Fruit fly (Drosophila melanogaster) whole organism, embryonic: Measurements from ENCODE around the gene ATPsynG.

Experiments
- Atf-2 ChIP-seq: fragments of 200-800 bp; sonication (Bioruptor generic); optimal IDR thresholded peaks from 2 replicates; lab custom pipeline; 2016; ENCODE audit warnings: missing biosample characterization, missing genetic modification characterization
- Atf3 ChIP-seq: fragments of 200-800 bp; sonication (Bioruptor generic); optimal IDR thresholded peaks from 3 replicates; lab custom pipeline; 2016; ENCODE audit warnings: missing biosample characterization, missing genetic modification characterization
- B-H1 ChIP-seq: fragments of 200-800 bp; sonication (Bioruptor generic); IDR thresholded peaks from 3 replicates; pipeline ENCODE4 v1.3.6; 2022; ENCODE audit warnings: missing biosample characterization, missing genetic modification characterization
- BtbVII ChIP-seq: fragments of 200-800 bp; sonication (Bioruptor generic); optimal IDR thresholded peaks from 3 replicates; lab custom pipeline; 2017; ENCODE audit warnings: missing biosample characterization, mild to moderate bottlenecking, missing genetic modification characterization
- CG11247 ChIP-seq: fragments of 200-800 bp; sonication (Bioruptor generic); IDR thresholded peaks from 2 replicates; pipeline ENCODE4 v1.3.6; 2022; ENCODE audit warnings: missing biosample characterization, missing genetic modification characterization
- CG12071 ChIP-seq: fragments of 200-800 bp; sonication (Bioruptor generic); optimal IDR thresholded peaks from 3 replicates; lab custom pipeline; 2018; ENCODE audit warnings: missing biosample characterization, mild to moderate bottlenecking, missing genetic modification characterization
- CG12155 ChIP-seq: fragments of 200-800 bp; sonication (Bioruptor generic); optimal IDR thresholded peaks from 3 replicates; lab custom pipeline; 2016; ENCODE audit warnings: missing biosample characterization, missing genetic modification characterization
- CG12769 ChIP-seq: fragments of 200-800 bp; sonication (Bioruptor generic); optimal IDR thresholded peaks from 2 replicates; lab custom pipeline; 2019; ENCODE audit warnings: missing biosample characterization, mild to moderate bottlenecking, missing genetic modification characterization, moderate library complexity
- CG13287 ChIP-seq: fragments of 200-800 bp; sonication (Bioruptor generic); IDR thresholded peaks from 2 replicates; pipeline ENCODE4 v1.3.6; 2022; ENCODE audit warnings: missing biosample characterization, missing genetic modification characterization; ENCODE audit not compliant: partially characterized antibody
- CG15479 ChIP-seq: fragments of 200-800 bp; sonication (Bioruptor generic); optimal IDR thresholded peaks from 3 replicates; lab custom pipeline; 2019; ENCODE audit warnings: missing biosample characterization, mild to moderate bottlenecking, missing genetic modification characterization, moderate library complexity
- CG16779 ChIP-seq: fragments of 200-800 bp; sonication (Bioruptor generic); IDR thresholded peaks from 2 replicates; pipeline ENCODE4 v1.3.6; 2022; ENCODE audit warnings: missing biosample characterization, missing genetic modification characterization
- CG18476 ChIP-seq: fragments of 200-800 bp; sonication (Bioruptor generic); optimal IDR thresholded peaks from 2 replicates; lab custom pipeline; 2016; ENCODE audit warnings: missing biosample characterization, mild to moderate bottlenecking, missing genetic modification characterization
- CG32532 ChIP-seq: fragments of 200-800 bp; sonication (Bioruptor generic); IDR thresholded peaks from 2 replicates; pipeline ENCODE4 v1.3.6; 2022; ENCODE audit warnings: missing biosample characterization, missing genetic modification characterization
- CG3995 ChIP-seq: fragments of 200-800 bp; sonication (Bioruptor generic); optimal IDR thresholded peaks from 3 replicates; lab custom pipeline; 2016; ENCODE audit warnings: missing biosample characterization, missing genetic modification characterization
- CG4282 ChIP-seq: fragments of 200-800 bp; sonication (Bioruptor generic); optimal IDR thresholded peaks from 2 replicates; lab custom pipeline; 2016; ENCODE audit warnings: missing biosample characterization, missing genetic modification characterization
- CG4424 ChIP-seq: fragments of 200-800 bp; sonication (Bioruptor generic); optimal IDR thresholded peaks from 3 replicates; lab custom pipeline; 2016; ENCODE audit warnings: missing biosample characterization, missing genetic modification characterization
- CG4854 ChIP-seq: fragments of 200-800 bp; sonication (Bioruptor generic); optimal IDR thresholded peaks from 2 replicates; lab custom pipeline; 2016; ENCODE audit warnings: missing biosample characterization, missing genetic modification characterization, inconsistent platforms
- CG5245 ChIP-seq: fragments of 200-800 bp; sonication (Bioruptor generic); optimal IDR thresholded peaks from 3 replicates; lab custom pipeline; 2016; ENCODE audit warnings: missing biosample characterization, missing genetic modification characterization
- CG6654 ChIP-seq: fragments of 200-800 bp; sonication (Bioruptor generic); optimal IDR thresholded peaks from 2 replicates; lab custom pipeline; 2017; ENCODE audit warnings: missing biosample characterization, mild to moderate bottlenecking, missing genetic modification characterization
- CG7745 ChIP-seq: fragments of 200-800 bp; sonication (Bioruptor generic); optimal IDR thresholded peaks from 2 replicates; lab custom pipeline; 2018; ENCODE audit warnings: missing biosample characterization, mild to moderate bottlenecking, missing genetic modification characterization, moderate library complexity
- CG8089 ChIP-seq: fragments of 200-800 bp; sonication (Bioruptor generic); optimal IDR thresholded peaks from 3 replicates; lab custom pipeline; 2016; ENCODE audit warnings: missing biosample characterization, missing genetic modification characterization
- CG8388 ChIP-seq: fragments of 200-800 bp; sonication (Bioruptor generic); optimal IDR thresholded peaks from 2 replicates; lab custom pipeline; 2019; ENCODE audit warnings: missing biosample characterization, mild to moderate bottlenecking, missing genetic modification characterization, moderate library complexity
- CG9727 ChIP-seq: fragments of 200-800 bp; sonication (Bioruptor generic); optimal IDR thresholded peaks from 3 replicates; lab custom pipeline; 2017; ENCODE audit warnings: missing biosample characterization, mild to moderate bottlenecking, missing genetic modification characterization
- CHES-1-like ChIP-seq: fragments of 200-800 bp; sonication (Bioruptor generic); optimal IDR thresholded peaks from 2 replicates; lab custom pipeline; 2016; ENCODE audit warnings: missing biosample characterization, missing genetic modification characterization
- D19A ChIP-seq: fragments of 200-800 bp; optimal IDR thresholded peaks from 3 replicates; lab custom pipeline; 2019; ENCODE audit warnings: missing biosample characterization, mild to moderate bottlenecking, missing genetic modification characterization, moderate library complexity
- Dll ChIP-seq: fragments of 200-800 bp; sonication (Bioruptor generic); IDR thresholded peaks from 4 replicates; pipeline ENCODE4 v1.3.6; 2022; ENCODE audit warnings: missing biosample characterization, missing genetic modification characterization; ENCODE audit not compliant: partially characterized antibody
- E2f1 ChIP-seq: fragments of 200-800 bp; sonication (Bioruptor generic); IDR thresholded peaks from 2 replicates; pipeline ENCODE4 v1.3.6; 2022; ENCODE audit warnings: missing biosample characterization, missing genetic modification characterization
- E2f2 ChIP-seq: fragments of 200-800 bp; sonication (Bioruptor generic); IDR thresholded peaks from 2 replicates; pipeline ENCODE4 v1.3.6; 2022; ENCODE audit warnings: missing biosample characterization, missing genetic modification characterization
- MBD-R2 ChIP-seq: fragments of 200-800 bp; sonication (Bioruptor generic); IDR thresholded peaks from 2 replicates; pipeline ENCODE4 v1.3.6; 2022; ENCODE audit warnings: missing biosample characterization, missing genetic modification characterization
- MESR4 ChIP-seq: fragments of 200-800 bp; sonication (Bioruptor generic); optimal IDR thresholded peaks from 2 replicates; lab custom pipeline; 2018; ENCODE audit warnings: missing biosample characterization, mild to moderate bottlenecking, missing genetic modification characterization, moderate library complexity
- NC2α ChIP-seq: fragments of 200-800 bp; sonication (Bioruptor generic); optimal IDR thresholded peaks from 2 replicates; lab custom pipeline; 2016; ENCODE audit warnings: missing biosample characterization, missing genetic modification characterization
- NC2β ChIP-seq: fragments of 200-800 bp; sonication (Bioruptor generic); optimal IDR thresholded peaks from 2 replicates; lab custom pipeline; 2016; ENCODE audit warnings: missing biosample characterization, missing genetic modification characterization
- Oaz ChIP-seq: fragments of 200-800 bp; sonication (Bioruptor generic); IDR thresholded peaks from 2 replicates; pipeline ENCODE4 v1.3.6; 2022; ENCODE audit warnings: missing biosample characterization, missing genetic modification characterization
- Pdp1 ChIP-seq, 2 experiments: fragments of 200-800 bp; sonication (Bioruptor generic); optimal IDR thresholded peaks; 3 replicates each; lab custom pipeline; 2016; ENCODE audit warnings: missing biosample characterization in 2 of 2, missing genetic modification characterization in 2 of 2, mild to moderate bottlenecking in 1 of 2, moderate library complexity in 1 of 2
- Poxn ChIP-seq: fragments of 200-800 bp; sonication (Bioruptor generic); IDR thresholded peaks from 2 replicates; pipeline ENCODE4 v1.3.6; 2022; ENCODE audit warnings: missing biosample characterization, missing genetic modification characterization
- Sry-β ChIP-seq: fragments of 200-800 bp; sonication (Bioruptor generic); optimal IDR thresholded peaks from 2 replicates; lab custom pipeline; 2018; ENCODE audit warnings: missing biosample characterization, mild to moderate bottlenecking, missing genetic modification characterization, moderate library complexity
- Sry-δ ChIP-seq: fragments of 200-800 bp; sonication (Bioruptor generic); optimal IDR thresholded peaks from 2 replicates; lab custom pipeline; 2016; ENCODE audit warnings: missing biosample characterization, missing genetic modification characterization
- Xbp1 ChIP-seq: fragments of 200-800 bp; sonication (Bioruptor generic); optimal IDR thresholded peaks from 3 replicates; lab custom pipeline; 2016; ENCODE audit warnings: missing biosample characterization, mild to moderate bottlenecking, missing genetic modification characterization
- amos ChIP-seq: fragments of 200-800 bp; sonication (Bioruptor generic); IDR thresholded peaks from 2 replicates; pipeline ENCODE4 v1.3.6; 2022; ENCODE audit warnings: missing biosample characterization, missing genetic modification characterization; ENCODE audit not compliant: partially characterized antibody
- ara ChIP-seq: fragments of 200-800 bp; sonication (Bioruptor generic); IDR thresholded peaks from 2 replicates; pipeline ENCODE4 v1.3.6; 2022; ENCODE audit warnings: missing biosample characterization, missing genetic modification characterization
- ase ChIP-seq: fragments of 200-800 bp; sonication (Bioruptor generic); IDR thresholded peaks from 3 replicates; pipeline ENCODE4 v1.3.6; 2022; ENCODE audit warnings: missing biosample characterization, missing genetic modification characterization
- ash1 ChIP-seq: fragments of 200-800 bp; sonication (Bioruptor generic); optimal IDR thresholded peaks from 2 replicates; lab custom pipeline; 2018; ENCODE audit warnings: missing biosample characterization, mild to moderate bottlenecking, missing genetic modification characterization
- ato ChIP-seq: fragments of 200-800 bp; sonication (Bioruptor generic); IDR thresholded peaks from 2 replicates; pipeline ENCODE4 v1.3.6; 2022; ENCODE audit warnings: missing biosample characterization, missing genetic modification characterization; ENCODE audit not compliant: partially characterized antibody
- br ChIP-seq: fragments of >200 bp; optimal IDR thresholded peaks from 2 replicates; lab custom pipeline; 2017
- cg ChIP-seq: fragments of 200-800 bp; sonication (Bioruptor generic); optimal IDR thresholded peaks from 3 replicates; lab custom pipeline; 2019; ENCODE audit warnings: missing biosample characterization, mild to moderate bottlenecking, missing genetic modification characterization, moderate library complexity
- fd3F ChIP-seq: fragments of 200-800 bp; sonication (Bioruptor generic); optimal IDR thresholded peaks from 2 replicates; lab custom pipeline; 2018; ENCODE audit warnings: missing biosample characterization, mild to moderate bottlenecking, missing genetic modification characterization, moderate library complexity
- hbn ChIP-seq: fragments of 200-800 bp; sonication (Bioruptor generic); IDR thresholded peaks from 2 replicates; pipeline ENCODE4 v1.3.6; 2022; ENCODE audit warnings: missing biosample characterization, missing genetic modification characterization; ENCODE audit not compliant: partially characterized antibody
- nau ChIP-seq: fragments of 200-800 bp; sonication (Bioruptor generic); optimal IDR thresholded peaks from 3 replicates; lab custom pipeline; 2017; ENCODE audit warnings: missing biosample characterization, mild to moderate bottlenecking, missing genetic modification characterization, missing genetic modification reagents
- pum ChIP-seq: fragments of 200-800 bp; sonication (Bioruptor generic); optimal IDR thresholded peaks from 2 replicates; lab custom pipeline; 2016; ENCODE audit warnings: missing biosample characterization, missing genetic modification characterization
- sens-2 ChIP-seq: fragments of 200-800 bp; sonication (Bioruptor generic); IDR thresholded peaks from 2 replicates; pipeline ENCODE4 v1.3.6; 2022; ENCODE audit warnings: missing biosample characterization, missing genetic modification characterization
- so ChIP-seq: fragments of 200-800 bp; sonication (Bioruptor generic); IDR thresholded peaks from 3 replicates; pipeline ENCODE4 v1.3.6; 2022; ENCODE audit warnings: missing biosample characterization, missing genetic modification characterization
- trem ChIP-seq: fragments of 200-800 bp; optimal IDR thresholded peaks from 3 replicates; lab custom pipeline; 2019; ENCODE audit warnings: missing biosample characterization, mild to moderate bottlenecking, missing genetic modification characterization, moderate library complexity

Gene ATPsynG

DNA sequence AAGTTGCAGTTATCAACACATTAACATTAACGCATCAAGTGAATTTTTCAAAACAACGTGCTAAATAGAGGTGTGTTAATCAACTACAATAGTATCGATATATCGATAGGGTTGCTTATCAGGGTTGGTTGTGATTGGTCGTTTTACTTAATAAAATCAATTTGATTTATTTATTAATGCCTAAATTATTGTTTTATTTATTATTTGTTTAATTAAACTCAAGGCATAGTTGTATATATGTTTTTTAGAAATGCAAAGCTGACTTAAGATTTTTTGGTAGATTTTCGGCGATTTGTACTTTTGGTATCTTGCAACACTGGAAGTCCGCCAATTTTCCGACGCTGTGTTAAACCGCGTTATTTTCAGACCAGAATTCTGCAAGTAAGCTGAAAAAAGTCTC, 34.8 kb upstream of the ATPsynG start, which contains the start of the genes Art8 and dUTPase (continued):
- TF ChIP-seq nau (no peak), Sry-δ (GFP tag; lab: Kevin White, UChicago) (peak; percentile 89), MBD-R2 (peak; percentile 86), Dll (GFP tag; lab: Robert Waterston, UW) (peak; percentile 96), Sry-β (no peak), MESR4 (GFP tag; lab: Kevin White, UChicago) (peak; percentile 26), amos (GFP tag; lab: Robert Waterston, UW) (peak; percentile 87), E2f1 (peak; percentile 42; the same call in 1 of the 2 replicates), CG11247 (GFP tag; lab: Robert Waterston, UW) (peak; percentile 65), CG15479 (GFP tag; lab: Kevin White, UChicago) (no peak), CG12769 (tag; lab: Kevin White, UChicago) (no peak), sens-2 (GFP tag; lab: Robert Waterston, UW) (no peak), BtbVII (no peak), fd3F (GFP tag; lab: Kevin White, UChicago) (peak; percentile 62), br (lab: Kevin White, UChicago) (no peak), Xbp1 (peak; percentile 79), CG4282 (GFP tag; lab: Kevin White, UChicago) (no peak), CG32532 (GFP tag; lab: Robert Waterston, UW) (peak; percentile 76), CG8089 (GFP tag; lab: Kevin White, UChicago) (no peak), ash1 (GFP tag; lab: Kevin White, UChicago) (no peak), so (no peak), CG13287 (GFP tag; lab: Robert Waterston, UW) (peak; percentile 97), ase (GFP tag; lab: Robert Waterston, UW) (peak; percentile 60; the same call in 2 of the 3 replicates), CG4424 (GFP tag; lab: Kevin White, UChicago) (peak; percentile 84), ara (GFP tag; lab: Robert Waterston, UW) (peak; percentile 73), CG5245 (peak; percentile 49), CG12071 (GFP tag; lab: Kevin White, UChicago) (no peak), CG4854 (GFP tag; lab: Kevin White, UChicago) (peak; percentile 59)

DNA sequence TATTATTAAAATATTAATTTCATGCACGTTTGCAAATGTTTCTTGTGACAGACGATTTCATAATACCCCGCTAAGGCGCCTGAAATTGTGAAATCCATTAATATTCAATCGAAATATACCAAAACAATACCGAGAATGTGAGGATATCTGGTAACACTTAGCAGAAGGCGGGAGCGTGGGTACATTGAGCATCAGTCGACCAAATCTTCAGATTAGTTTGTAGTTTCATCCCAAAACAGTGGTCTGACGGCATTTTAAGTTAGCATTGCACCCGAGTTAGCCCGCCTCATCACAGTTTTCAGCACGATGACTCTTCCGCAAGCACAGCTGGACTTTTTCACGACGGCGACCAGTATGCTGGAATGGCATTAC, 28.5 kb upstream of the ATPsynG start, which contains the start of gene Nup154:
Gene Nup154 (plus strand): TSS at position 147 of the 372 bp plus-strand sequence.
- TF ChIP-seq NC2β (no peak), D19A (tag; lab: Kevin White, UChicago) (no peak), pum (no peak), ato (GFP tag; lab: Robert Waterston, UW) (0 out of 2 replicates have a peak, but pooled peaks have one; percentile 22), Pdp1 (GFP tag; optimal IDR thresholded peaks at IDR 0.05; lab: Kevin White, UChicago) (peak in 1 of 2 experiments; percentile 20), Atf3 (no peak), MBD-R2 (peak; percentile 76), hbn (GFP tag; lab: Robert Waterston, UW) (0 out of 2 replicates have a peak, but pooled peaks have one; percentile 26), B-H1 (GFP tag; lab: Robert Waterston, UW) (no peak), CG12155 (GFP tag; lab: Kevin White, UChicago) (no peak), Atf-2 (GFP tag; lab: Kevin White, UChicago) (no peak), CHES-1-like (GFP tag; lab: Kevin White, UChicago) (no peak), cg (GFP tag; lab: Kevin White, UChicago) (no peak), CG18476 (no peak), CG7745 (tag; lab: Kevin White, UChicago) (no peak), NC2α (GFP tag; lab: Kevin White, UChicago) (no peak), CG6654 (GFP tag; lab: Kevin White, UChicago) (no peak), CG9727 (GFP tag; lab: Kevin White, UChicago) (no peak), CG16779 (GFP tag; lab: Robert Waterston, UW) (no peak), Oaz (no peak), E2f2 (GFP tag; lab: Robert Waterston, UW) (peak; percentile 62), Poxn (GFP tag; lab: Robert Waterston, UW) (no peak), CG8388 (GFP tag; lab: Kevin White, UChicago) (no peak), trem (no peak), CG3995 (GFP tag; lab: Kevin White, UChicago) (no peak)
